Worm (Caenorhabditis elegans) whole organism, early embryonic: ENCODE measurements around the gene Y38E10A.8.

Source experiments
- ama-1 ChIP-seq: fragments of 150-350 bp; optimal IDR thresholded peaks from 2 replicates; lab custom pipeline; 2014
- flt-1 ChIP-seq: fragments of 200-800 bp; sonication (Bioruptor generic); IDR thresholded peaks from 2 replicates; pipeline ENCODE4 v1.3.6; 2022; ENCODE audit warnings: missing genetic modification characterization, missing compliant biosample characterization
- scrt-1 ChIP-seq: fragments of 200-800 bp; sonication (Bioruptor generic); IDR thresholded peaks from 2 replicates; pipeline ENCODE4 v1.3.6; 2022; ENCODE audit warnings: missing genetic modification characterization, missing compliant biosample characterization
- sea-1 ChIP-seq: fragments of 200-800 bp; sonication (Bioruptor generic); conservative IDR thresholded peaks from 2 replicates; pipeline ENCODE4 v1.3.6; 2022; ENCODE audit warnings: missing genetic modification characterization, missing compliant biosample characterization

DNA sequence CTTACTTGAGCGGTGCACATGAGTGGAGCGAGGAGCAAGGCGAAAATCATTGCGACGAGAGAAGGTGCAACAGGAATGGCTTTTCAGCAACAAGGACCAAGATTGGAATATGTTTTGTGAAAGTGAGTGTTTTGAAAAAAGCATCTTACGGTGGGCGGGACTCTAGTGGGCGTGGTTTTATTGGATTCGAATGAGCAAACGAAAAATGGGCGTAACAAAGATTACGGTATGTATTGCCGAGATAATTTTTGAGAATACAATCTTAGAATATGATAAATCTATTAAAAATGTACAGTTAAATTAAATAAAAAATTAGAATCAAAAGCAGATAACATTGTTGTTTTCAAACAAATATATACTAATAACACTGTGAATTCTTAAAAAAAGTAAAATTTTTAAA is 46.8 kb upstream of the Y38E10A.8 start, which contains the start of gene F49C5.12:
- TF ChIP-seq sea-1: no peak
- no peak for TF ChIP-seq scrt-1
- no peak for TF ChIP-seq ama-1 (lab: Kevin White, UChicago)
- TF ChIP-seq flt-1 (GFP tag; lab: Robert Waterston, UW): no peak
